Fruit fly (Drosophila melanogaster) whole organism, embryonic: ENCODE data around the gene CG13829.

Source experiments
- BEAF-32 ChIP-seq: fragments of 200-800 bp; sonication (Bioruptor generic); optimal IDR thresholded peaks from 3 replicates; lab custom pipeline; 2017; ENCODE audit warnings: missing biosample characterization, missing genetic modification characterization, mild to moderate bottlenecking, moderate library complexity, missing genetic modification reagents
- CG10431 ChIP-seq: fragments of 200-800 bp; sonication (Bioruptor generic); optimal IDR thresholded peaks from 3 replicates; lab custom pipeline; 2018; ENCODE audit warnings: missing biosample characterization, mild to moderate bottlenecking, missing genetic modification characterization
- CG10959 ChIP-seq: fragments of 200-800 bp; sonication (Bioruptor generic); IDR thresholded peaks from 2 replicates; pipeline ENCODE4 v1.3.6; 2022; ENCODE audit warnings: missing biosample characterization, missing genetic modification characterization
- CG13287 ChIP-seq: fragments of 200-800 bp; sonication (Bioruptor generic); IDR thresholded peaks from 2 replicates; pipeline ENCODE4 v1.3.6; 2022; ENCODE audit warnings: missing biosample characterization, missing genetic modification characterization; ENCODE audit not compliant: partially characterized antibody
- CG15011 ChIP-seq: fragments of 200-800 bp; sonication (Bioruptor generic); optimal IDR thresholded peaks from 3 replicates; lab custom pipeline; 2018; ENCODE audit warnings: missing biosample characterization, mild to moderate bottlenecking, missing genetic modification characterization
- CG15073 ChIP-seq: fragments of 200-800 bp; sonication (Bioruptor generic); optimal IDR thresholded peaks from 2 replicates; lab custom pipeline; 2016; ENCODE audit warnings: missing biosample characterization, missing genetic modification characterization
- CG18476 ChIP-seq: fragments of 200-800 bp; sonication (Bioruptor generic); optimal IDR thresholded peaks from 2 replicates; lab custom pipeline; 2016; ENCODE audit warnings: missing biosample characterization, mild to moderate bottlenecking, missing genetic modification characterization
- CG2199 ChIP-seq: fragments of 200-800 bp; sonication (Bioruptor generic); IDR thresholded peaks from 3 replicates; pipeline ENCODE4 v1.3.6; 2022; ENCODE audit warnings: missing biosample characterization, missing genetic modification characterization
- CG2678 ChIP-seq: fragments of 200-800 bp; sonication (Bioruptor generic); optimal IDR thresholded peaks from 3 replicates; lab custom pipeline; 2019; ENCODE audit warnings: missing biosample characterization, mild to moderate bottlenecking, missing genetic modification characterization, moderate library complexity
- CG34224 ChIP-seq: fragments of 200-800 bp; sonication (Bioruptor generic); IDR thresholded peaks from 3 replicates; pipeline ENCODE4 v1.3.6; 2022; ENCODE audit warnings: missing biosample characterization, missing genetic modification characterization; ENCODE audit not compliant: partially characterized antibody
- CG4282 ChIP-seq: fragments of 200-800 bp; sonication (Bioruptor generic); optimal IDR thresholded peaks from 2 replicates; lab custom pipeline; 2016; ENCODE audit warnings: missing biosample characterization, missing genetic modification characterization
- CG4404 ChIP-seq: fragments of 200-800 bp; sonication (Bioruptor generic); IDR thresholded peaks from 2 replicates; pipeline ENCODE4 v1.3.6; 2022; ENCODE audit warnings: missing biosample characterization, missing genetic modification characterization
- CG5245 ChIP-seq: fragments of 200-800 bp; sonication (Bioruptor generic); optimal IDR thresholded peaks from 3 replicates; lab custom pipeline; 2016; ENCODE audit warnings: missing biosample characterization, missing genetic modification characterization
- CG6254 ChIP-seq: fragments of 200-800 bp; sonication (Bioruptor generic); optimal IDR thresholded peaks from 3 replicates; lab custom pipeline; 2017; ENCODE audit warnings: mild to moderate bottlenecking, missing biosample characterization, missing genetic modification reagents, missing genetic modification characterization
- CG6654 ChIP-seq: fragments of 200-800 bp; sonication (Bioruptor generic); optimal IDR thresholded peaks from 2 replicates; lab custom pipeline; 2017; ENCODE audit warnings: missing biosample characterization, mild to moderate bottlenecking, missing genetic modification characterization
- CG6791 ChIP-seq: fragments of 200-800 bp; sonication (Bioruptor generic); IDR thresholded peaks from 3 replicates; pipeline ENCODE4 v1.3.6; 2022; ENCODE audit warnings: missing biosample characterization, missing genetic modification characterization; ENCODE audit not compliant: partially characterized antibody
- CTCF ChIP-seq: fragments of 200-800 bp; sonication (Bioruptor generic); optimal IDR thresholded peaks from 2 replicates; lab custom pipeline; 2017; ENCODE audit warnings: missing biosample characterization, mild to moderate bottlenecking, missing genetic modification characterization, moderate library complexity
- Dek ChIP-seq: fragments of 200-800 bp; sonication (Bioruptor generic); optimal IDR thresholded peaks from 3 replicates; lab custom pipeline; 2019; ENCODE audit warnings: missing biosample characterization, mild to moderate bottlenecking, missing genetic modification characterization, moderate library complexity
- Dip2 ChIP-seq: fragments of 200-800 bp; sonication (Bioruptor generic); IDR thresholded peaks from 2 replicates; pipeline ENCODE4 v1.3.6; 2022; ENCODE audit warnings: missing biosample characterization, missing genetic modification characterization
- Gsc ChIP-seq: fragments of 200-800 bp; sonication (Bioruptor generic); IDR thresholded peaks from 2 replicates; pipeline ENCODE4 v1.3.6; 2022; ENCODE audit warnings: missing biosample characterization, missing genetic modification characterization
- H15 ChIP-seq: fragments of 200-800 bp; sonication (Bioruptor generic); IDR thresholded peaks from 3 replicates; pipeline ENCODE4 v1.3.6; 2022; ENCODE audit warnings: missing biosample characterization, missing genetic modification characterization
- Hand ChIP-seq: fragments of 200-800 bp; sonication (Bioruptor generic); optimal IDR thresholded peaks from 2 replicates; lab custom pipeline; 2017; ENCODE audit warnings: mild to moderate bottlenecking, missing biosample characterization, missing genetic modification reagents, missing genetic modification characterization
- Jarid2 ChIP-seq: fragments of 200-800 bp; sonication (Bioruptor generic); optimal IDR thresholded peaks from 3 replicates; lab custom pipeline; 2017; ENCODE audit warnings: mild to moderate bottlenecking, missing biosample characterization, missing genetic modification reagents, missing genetic modification characterization
- Lhr ChIP-seq: fragments of 200-800 bp; sonication (Bioruptor generic); optimal IDR thresholded peaks from 3 replicates; lab custom pipeline; 2017; ENCODE audit warnings: mild to moderate bottlenecking, missing biosample characterization, missing genetic modification reagents, missing genetic modification characterization
- Lpt ChIP-seq: fragments of >200 bp; optimal IDR thresholded peaks from 2 replicates; lab custom pipeline; 2018; ENCODE audit warnings: missing biosample characterization, missing genetic modification characterization
- Rx ChIP-seq: fragments of 200-800 bp; sonication (Bioruptor generic); IDR thresholded peaks from 2 replicates; pipeline ENCODE4 v1.3.6; 2022; ENCODE audit warnings: missing biosample characterization, missing genetic modification characterization
- ac ChIP-seq: fragments of 200-800 bp; sonication (Bioruptor generic); optimal IDR thresholded peaks from 3 replicates; lab custom pipeline; 2017; ENCODE audit warnings: missing biosample characterization, mild to moderate bottlenecking, missing genetic modification characterization
- chif ChIP-seq, 2 experiments: fragments of 200-800 bp; sonication (Bioruptor generic); optimal IDR thresholded peaks; 3 replicates each; lab custom pipeline; 2016; ENCODE audit warnings: missing biosample characterization in 2 of 2, missing genetic modification characterization in 2 of 2
- ci ChIP-seq: fragments of 200-800 bp; sonication (Bioruptor generic); IDR thresholded peaks from 3 replicates; pipeline ENCODE4 v1.3.6; 2022; ENCODE audit warnings: missing biosample characterization, missing genetic modification characterization
- corto ChIP-seq: fragments of 200-800 bp; sonication (Bioruptor generic); optimal IDR thresholded peaks from 2 replicates; lab custom pipeline; 2016; ENCODE audit warnings: missing biosample characterization, mild to moderate bottlenecking, missing genetic modification characterization, moderate library complexity
- croc ChIP-seq: fragments of 200-800 bp; sonication (Bioruptor generic); conservative IDR thresholded peaks from 3 replicates; pipeline ENCODE4 v1.3.6; 2022; ENCODE audit warnings: missing biosample characterization, missing genetic modification characterization
- cwo ChIP-seq: fragments of 200-800 bp; sonication (Bioruptor generic); optimal IDR thresholded peaks from 3 replicates; lab custom pipeline; 2017; ENCODE audit warnings: missing biosample characterization, missing genetic modification characterization, mild to moderate bottlenecking, moderate library complexity, missing genetic modification reagents
- dpn ChIP-seq, 2 experiments: fragments of 200-800 bp; sonication (Bioruptor generic); optimal IDR thresholded peaks; 3 replicates each; lab custom pipeline; 2016; ENCODE audit warnings: missing biosample characterization in 2 of 2, missing genetic modification characterization in 2 of 2
- exex ChIP-seq: fragments of 200-800 bp; sonication (Bioruptor generic); optimal IDR thresholded peaks from 4 replicates; lab custom pipeline; 2018; ENCODE audit warnings: missing biosample characterization, mild to moderate bottlenecking, missing genetic modification characterization, moderate library complexity
- gem ChIP-seq: fragments of 200-800 bp; sonication (Bioruptor generic); optimal IDR thresholded peaks from 2 replicates; lab custom pipeline; 2019; ENCODE audit warnings: missing biosample characterization, mild to moderate bottlenecking, missing genetic modification characterization, moderate library complexity
- hb ChIP-seq: fragments of 200-800 bp; sonication (Bioruptor generic); IDR thresholded peaks from 3 replicates; pipeline ENCODE4 v1.3.6; 2022; ENCODE audit warnings: missing biosample characterization, missing genetic modification characterization; ENCODE audit not compliant: partially characterized antibody
- kay ChIP-seq: fragments of 200-800 bp; sonication (Bioruptor generic); optimal IDR thresholded peaks from 2 replicates; lab custom pipeline; 2016; ENCODE audit warnings: missing biosample characterization, missing genetic modification characterization
- klu ChIP-seq: fragments of 200-800 bp; sonication (Bioruptor generic); IDR thresholded peaks from 2 replicates; pipeline ENCODE4 v1.3.6; 2022; ENCODE audit warnings: missing biosample characterization, missing genetic modification characterization
- lov ChIP-seq, 2 experiments: fragments of 200-800 bp in 1 of 2; fragments of >200 bp in 1 of 2; sonication (Bioruptor generic) in 1 of 2; IDR thresholded peaks in 1 of 2; optimal IDR thresholded peaks in 1 of 2; 2 replicates in 1 of 2; 3 replicates in 1 of 2; pipeline versions ENCODE4 v1.3.6 to Lab custom; 2017 to 2022; ENCODE audit warnings: missing biosample characterization in 1 of 2, missing genetic modification characterization in 1 of 2
- mam ChIP-seq: fragments of 200-800 bp; sonication (Bioruptor generic); optimal IDR thresholded peaks from 3 replicates; lab custom pipeline; 2016; ENCODE audit warnings: missing biosample characterization, missing genetic modification characterization
- pho ChIP-seq: fragments of 200-800 bp; sonication (Bioruptor generic); optimal IDR thresholded peaks from 2 replicates; lab custom pipeline; 2016; ENCODE audit warnings: missing biosample characterization, missing genetic modification characterization
- pzg ChIP-seq: fragments of 200-800 bp; sonication (Bioruptor generic); optimal IDR thresholded peaks from 3 replicates; lab custom pipeline; 2018; ENCODE audit warnings: missing biosample characterization, mild to moderate bottlenecking, missing genetic modification characterization, moderate library complexity
- ro ChIP-seq: fragments of 200-800 bp; sonication (Bioruptor generic); IDR thresholded peaks from 2 replicates; pipeline ENCODE4 v1.3.6; 2022; ENCODE audit warnings: missing biosample characterization, missing genetic modification characterization
- row ChIP-seq: fragments of 200-800 bp; sonication (Bioruptor generic); IDR thresholded peaks from 3 replicates; pipeline ENCODE4 v1.3.6; 2022; ENCODE audit warnings: missing biosample characterization, missing genetic modification characterization
- schlank ChIP-seq: fragments of 200-800 bp; sonication (Bioruptor generic); optimal IDR thresholded peaks from 2 replicates; lab custom pipeline; 2018; ENCODE audit warnings: missing biosample characterization, mild to moderate bottlenecking, missing genetic modification characterization
- stc ChIP-seq: fragments of 200-800 bp; sonication (Bioruptor generic); IDR thresholded peaks from 2 replicates; pipeline ENCODE4 v1.3.6; 2022; ENCODE audit warnings: missing biosample characterization, missing genetic modification characterization
- wek ChIP-seq: fragments of 200-800 bp; sonication (Bioruptor generic); optimal IDR thresholded peaks from 3 replicates; lab custom pipeline; 2018; ENCODE audit warnings: missing biosample characterization, mild to moderate bottlenecking, missing genetic modification characterization, moderate library complexity
- yki ChIP-seq: fragments of >200 bp; optimal IDR thresholded peaks from 3 replicates; lab custom pipeline; 2018

CG13829 gene

DNA sequence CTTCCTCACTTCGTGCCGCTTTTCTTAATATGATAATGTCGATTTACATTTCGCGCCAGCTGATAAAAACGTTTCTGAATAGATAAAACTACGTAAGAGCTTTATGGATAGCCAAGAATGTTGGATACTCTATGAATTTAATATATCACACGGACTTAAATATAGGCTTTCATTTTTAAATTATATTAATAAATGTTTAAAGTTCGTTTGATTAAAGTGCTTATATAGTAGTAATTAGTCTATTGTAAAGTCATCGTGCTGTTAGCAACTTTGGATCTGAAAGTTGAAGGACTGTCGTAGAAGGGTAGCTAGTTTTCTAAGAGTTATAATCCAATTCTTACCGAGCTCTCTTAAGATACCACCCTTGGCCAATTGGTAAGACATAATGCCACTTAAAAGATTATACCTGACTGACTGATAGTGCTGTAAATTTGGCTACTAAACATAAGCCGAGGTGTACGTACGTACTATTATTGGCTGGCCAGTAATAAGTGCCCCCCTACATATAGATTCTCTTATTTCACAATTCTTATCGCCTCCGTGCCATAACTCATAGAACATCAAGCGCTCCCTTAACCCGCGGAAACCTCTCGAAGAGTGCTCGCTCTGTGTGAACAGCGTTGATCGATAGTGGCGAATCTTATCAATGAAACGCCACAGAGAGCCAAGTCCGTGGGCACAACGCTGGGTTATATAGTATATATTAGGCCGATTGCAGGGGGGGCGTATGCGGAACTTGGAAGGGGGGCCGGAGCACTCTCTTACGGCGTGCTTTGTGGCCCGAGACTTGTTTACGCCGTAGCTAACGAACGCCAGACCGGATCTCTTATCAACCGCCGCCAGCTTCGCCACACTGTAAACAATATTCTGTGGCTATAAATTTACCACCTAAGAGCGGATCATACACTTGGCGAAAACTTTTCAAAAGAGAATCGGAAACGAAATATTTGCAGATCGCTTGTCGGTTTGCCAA lies 49.4 kb upstream of the CG13829 start (continued):
- no peak for TF ChIP-seq Lpt (GFP tag; lab: Kevin White, UChicago)
- no peak for TF ChIP-seq CG15011 (GFP tag; lab: Kevin White, UChicago)
- peak; percentile 21 for TF ChIP-seq CG2678 (tag; lab: Kevin White, UChicago)
- no peak for TF ChIP-seq ci (GFP tag; lab: Robert Waterston, UW)
- TF ChIP-seq row (GFP tag; lab: Robert Waterston, UW) = peak; percentile 61
- no peak for TF ChIP-seq CTCF (GFP tag; lab: Kevin White, UChicago)
- TF ChIP-seq CG10431 (GFP tag; lab: Kevin White, UChicago) = no peak
- no peak for TF ChIP-seq chif (GFP tag; optimal IDR thresholded peaks at IDR 0.05; lab: Kevin White, UChicago)
- no peak for TF ChIP-seq Dek (tag; lab: Kevin White, UChicago)
- no peak for TF ChIP-seq CG6254 (GFP tag; lab: Kevin White, UChicago)
- no peak for TF ChIP-seq CG6654 (GFP tag; lab: Kevin White, UChicago)
- peak; percentile 38 for TF ChIP-seq gem (tag; lab: Kevin White, UChicago)
- peak in 1 of 2 experiments; percentile 5 for TF ChIP-seq dpn (GFP tag; optimal IDR thresholded peaks at IDR 0.05; lab: Kevin White, UChicago)
- TF ChIP-seq Rx (GFP tag; lab: Robert Waterston, UW) = 0 out of 2 replicates have a peak, but pooled peaks have one; percentile 16
- TF ChIP-seq corto (GFP tag; lab: Kevin White, UChicago) = no peak
- TF ChIP-seq kay (GFP tag; lab: Kevin White, UChicago) = no peak
- no peak for TF ChIP-seq Gsc (GFP tag; lab: Robert Waterston, UW)
- TF ChIP-seq pho (GFP tag; lab: Kevin White, UChicago) = no peak
- no peak for TF ChIP-seq CG5245 (GFP tag; lab: Kevin White, UChicago)
- TF ChIP-seq hb (GFP tag; lab: Robert Waterston, UW) = 0 out of 3 replicates have a peak, but pooled peaks have one; percentile 45
- no peak for TF ChIP-seq H15 (GFP tag; lab: Robert Waterston, UW)
- TF ChIP-seq CG4404 (GFP tag; lab: Robert Waterston, UW) = no peak
- no peak for TF ChIP-seq CG18476 (GFP tag; lab: Kevin White, UChicago)
- TF ChIP-seq CG4282 (GFP tag; lab: Kevin White, UChicago) = no peak
- TF ChIP-seq mam (GFP tag; lab: Kevin White, UChicago) = peak; percentile 35
- TF ChIP-seq yki (lab: Kevin White, UChicago) = no peak
- TF ChIP-seq CG15073 (GFP tag; lab: Kevin White, UChicago) = no peak
- no peak for TF ChIP-seq ac (GFP tag; lab: Kevin White, UChicago)
- TF ChIP-seq CG34224 (GFP tag; lab: Robert Waterston, UW) = no peak
- peak; percentile 75 for TF ChIP-seq exex (tag; lab: Kevin White, UChicago)
- TF ChIP-seq lov (optimal IDR thresholded peaks at IDR 0.05; lab: Kevin White, UChicago) = no peak
- no peak for TF ChIP-seq lov (GFP tag; IDR thresholded peaks at IDR 0.05; lab: Robert Waterston, UW)
- no peak for TF ChIP-seq klu
- TF ChIP-seq croc (GFP tag; lab: Robert Waterston, UW) = no peak
- TF ChIP-seq CG10959 (GFP tag; lab: Robert Waterston, UW) = no peak
- TF ChIP-seq wek (GFP tag; lab: Kevin White, UChicago) = no peak
- no peak for TF ChIP-seq ro (GFP tag; lab: Robert Waterston, UW)
- TF ChIP-seq Lhr (GFP tag; lab: Kevin White, UChicago) = no peak
- TF ChIP-seq pzg (GFP tag; lab: Kevin White, UChicago) = no peak
- TF ChIP-seq CG6791 (GFP tag; lab: Robert Waterston, UW) = no peak
- 0 out of 2 replicates have a peak, but pooled peaks have one; percentile 17 for TF ChIP-seq stc
- TF ChIP-seq CG2199 (GFP tag; lab: Robert Waterston, UW) = no peak
- no peak for TF ChIP-seq BEAF-32 (GFP tag; lab: Kevin White, UChicago)
- no peak for TF ChIP-seq CG13287
- no peak for TF ChIP-seq schlank (tag; lab: Kevin White, UChicago)
- no peak for TF ChIP-seq Dip2 (GFP tag; lab: Robert Waterston, UW)
- TF ChIP-seq Jarid2 = no peak
- peak; percentile 1 for TF ChIP-seq Hand (GFP tag; lab: Kevin White, UChicago)
- TF ChIP-seq cwo (GFP tag; lab: Kevin White, UChicago) = peak; percentile 27
